Worm (Caenorhabditis elegans) whole organism, L4/young adult: ENCODE data around the gene far-3.

Experiments
- W03F9.2 ChIP-seq: fragments of 150-350 bp; optimal IDR thresholded peaks from 2 replicates; lab custom pipeline; 2014; ENCODE audit warnings: missing biosample characterization, missing genetic modification characterization
- him-1 ChIP-seq: sonication (generic microtip); optimal IDR thresholded peaks from 2 replicates; lab custom pipeline; 2016; ENCODE audit warnings: missing genotype, missing genetic modification reagents, missing genetic modification characterization, missing compliant biosample characterization

DNA sequence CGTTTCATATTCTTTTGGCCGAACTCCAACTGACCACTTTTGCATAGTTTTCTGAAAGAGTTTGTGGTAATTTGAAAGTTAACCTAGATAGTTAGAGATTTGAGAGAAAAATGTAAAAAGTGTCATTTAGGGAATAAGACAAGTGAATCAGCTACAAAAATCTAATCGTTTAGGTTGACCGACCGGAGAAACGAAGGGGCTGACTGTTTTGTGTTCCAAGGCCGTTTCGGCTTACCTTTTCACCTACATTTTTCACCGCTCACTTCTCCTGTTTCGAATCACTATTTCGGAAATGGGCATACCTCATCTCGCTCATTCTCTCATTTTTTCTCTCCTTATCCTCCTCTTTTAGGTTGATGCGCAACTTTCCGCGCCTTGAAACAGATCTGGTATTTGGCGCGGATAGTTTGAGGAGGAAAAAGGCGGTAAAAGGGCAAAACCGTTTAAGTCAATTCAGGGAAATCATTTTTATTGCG, 36.2 kb downstream of the far-3 start, which contains the start of gene mpst-7:
- no peak for TF ChIP-seq W03F9.2 (tag; lab: Kevin White, UChicago)
- TF ChIP-seq him-1 (tag; lab: Kevin White, UChicago) = no peak
